Fruit fly (Drosophila melanogaster): ENCODE results near the gene CG14017.

CG14017 gene

DNA sequence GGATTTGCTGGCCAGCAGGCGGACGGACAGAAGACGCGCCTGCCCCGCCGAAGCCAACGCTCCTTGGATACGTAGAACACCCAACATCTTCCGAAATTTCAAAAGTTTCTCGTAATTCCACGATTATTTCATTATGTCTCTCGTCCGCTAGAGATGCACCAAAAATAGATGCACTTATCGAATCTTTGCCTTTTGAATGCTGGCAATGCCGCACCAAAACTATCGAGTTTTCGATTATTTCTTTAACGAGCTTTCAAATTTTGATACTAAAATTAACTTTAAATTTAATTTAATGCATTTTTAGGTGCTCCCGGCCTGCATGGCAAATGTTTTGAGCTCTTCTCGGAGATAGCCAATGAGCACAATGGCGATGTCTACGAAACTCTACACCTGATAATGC lies 21.6 kb upstream of the CG14017 start, which contains the start of gene Coq6:
Gene Coq6, minus strand, starts transcription at position 163 of the 400 bp plus-strand sequence.
- TF ChIP-seq CG8478 (optimal IDR thresholded peaks at IDR 0.05) (no peak), pan (optimal IDR thresholded peaks at IDR 0.05) (no peak), Dll (optimal IDR thresholded peaks at IDR 0.05) (no peak)

DNA sequence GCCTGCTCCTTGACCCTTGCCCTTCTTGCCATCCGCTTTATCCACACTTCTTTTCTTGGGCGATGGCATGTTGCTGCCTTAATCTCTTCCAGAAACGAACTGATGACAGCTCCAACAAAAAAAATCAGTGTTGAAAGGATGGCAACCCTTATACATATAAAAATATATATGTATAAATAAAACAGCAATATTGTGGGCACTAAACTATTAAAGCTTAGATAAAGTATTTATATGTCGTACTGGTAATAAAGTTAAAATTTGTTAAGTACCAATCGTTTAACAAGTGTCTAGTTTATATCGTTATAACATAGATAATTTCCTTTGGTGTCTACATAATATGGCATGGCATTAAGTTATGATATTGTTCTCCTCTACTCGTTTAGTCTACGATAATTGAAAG lies 17.0 kb upstream of the CG14017 start, which contains the start of gene tomb:
Gene tomb, minus strand, starts transcription at position 101 of the 400 bp plus-strand sequence.
- TF ChIP-seq EcR (GFP tag; optimal IDR thresholded peaks at IDR 0.05), result no peak
- no peak for TF ChIP-seq pan (optimal IDR thresholded peaks at IDR 0.05)
- no peak for TF ChIP-seq Dll (optimal IDR thresholded peaks at IDR 0.05)

DNA sequence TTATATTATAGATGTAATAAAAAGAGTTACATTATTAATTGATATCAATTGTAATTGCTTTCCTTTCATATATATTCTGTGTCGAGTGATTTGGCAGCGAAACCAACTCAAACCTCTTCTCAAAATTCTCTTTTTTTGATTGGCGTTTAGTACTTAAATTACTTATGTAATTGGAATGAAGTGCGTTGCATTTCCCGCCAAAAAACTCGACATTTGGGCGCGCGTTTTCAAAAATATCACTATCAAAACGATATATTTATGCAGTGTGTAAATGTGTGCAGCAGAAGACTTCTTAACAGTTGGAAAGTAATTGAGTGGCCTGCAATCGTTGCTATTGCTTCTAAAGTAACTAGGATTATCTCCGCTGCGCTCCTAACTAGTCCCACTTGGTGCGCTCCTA lies 16.6 kb upstream of the CG14017 start:
- no peak for TF ChIP-seq Dll (optimal IDR thresholded peaks at IDR 0.05)
- TF ChIP-seq CG8478 (optimal IDR thresholded peaks at IDR 0.05), result no peak
- no peak for TF ChIP-seq usp (GFP tag; optimal IDR thresholded peaks at IDR 0.05)
- TF ChIP-seq pan (optimal IDR thresholded peaks at IDR 0.05), result no peak
- no peak for TF ChIP-seq EcR (GFP tag; optimal IDR thresholded peaks at IDR 0.05)
- TF ChIP-seq psq (optimal IDR thresholded peaks at IDR 0.05), result no peak

DNA sequence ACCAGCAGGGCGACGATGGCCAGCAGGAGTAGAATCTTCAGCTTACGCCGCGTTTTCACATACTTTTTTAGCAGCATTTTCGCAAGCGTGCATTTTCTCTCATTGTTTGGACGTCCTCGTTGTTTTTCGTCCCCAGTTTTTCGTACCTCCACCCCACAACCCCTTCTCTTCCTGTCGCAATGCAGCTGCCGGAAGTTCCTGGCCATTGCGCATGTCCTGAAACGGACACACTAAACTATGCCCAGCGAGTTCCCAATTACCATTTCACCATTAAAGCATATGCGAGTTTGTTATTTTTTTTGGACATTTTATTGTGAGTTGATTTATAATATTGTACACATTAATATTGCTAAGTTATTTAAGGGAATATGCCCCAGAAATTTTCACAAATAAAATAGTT lies 14.7 kb upstream of the CG14017 start, which contains the start of gene CG14015:
Gene CG14015, minus strand, starts transcription at position 163 of the 400 bp plus-strand sequence.
- TF ChIP-seq pan (optimal IDR thresholded peaks at IDR 0.05) (no peak), CG8478 (optimal IDR thresholded peaks at IDR 0.05) (no peak), Dll (optimal IDR thresholded peaks at IDR 0.05) (no peak), EcR (GFP tag; optimal IDR thresholded peaks at IDR 0.05) (no peak), psq (optimal IDR thresholded peaks at IDR 0.05) (no peak)

DNA sequence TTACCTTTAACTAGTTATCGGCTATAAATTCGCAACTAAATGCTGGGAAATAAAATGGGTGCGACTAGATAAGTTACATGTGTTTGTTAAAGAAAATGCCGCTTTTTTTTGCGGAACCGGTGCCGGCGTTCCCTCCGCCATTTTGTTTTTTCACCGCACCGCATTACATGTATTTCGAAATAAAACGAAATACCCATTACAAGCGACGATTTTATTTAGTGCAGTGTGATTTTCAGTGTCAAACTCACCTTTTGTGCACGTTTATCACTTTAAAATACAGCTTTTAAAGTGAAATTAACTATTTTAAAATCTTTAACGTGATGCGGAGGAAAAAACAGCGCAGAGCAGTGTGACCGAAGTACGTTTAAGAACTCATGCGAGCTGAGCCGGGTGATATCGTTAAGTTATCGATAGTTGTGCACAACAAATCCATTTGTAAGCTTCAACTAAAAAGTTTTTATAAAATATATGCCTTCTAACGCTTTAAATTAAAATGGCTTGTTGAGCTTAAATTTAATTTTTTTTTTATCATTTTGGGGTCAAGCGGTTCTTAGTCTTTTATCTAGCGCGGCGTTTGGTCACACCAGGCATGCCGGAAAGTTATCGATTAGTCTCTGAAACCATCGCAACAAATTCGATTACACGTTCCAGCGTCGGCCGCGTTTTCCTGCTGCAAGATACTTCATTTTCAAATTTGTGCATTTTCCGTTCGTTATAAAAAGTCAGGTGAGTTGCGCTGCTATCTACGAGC lies 11.6 kb upstream of the CG14017 start, which contains the start of the genes Hel25E and Lam:
Gene Hel25E, minus strand, starts transcription at position 380 of the 751 bp plus-strand sequence.
Gene Lam, plus strand, starts transcription at position 546 of the 751 bp plus-strand sequence.
- TF ChIP-seq psq (optimal IDR thresholded peaks at IDR 0.05) (no peak), EcR (GFP tag; optimal IDR thresholded peaks at IDR 0.05) (no peak)

DNA sequence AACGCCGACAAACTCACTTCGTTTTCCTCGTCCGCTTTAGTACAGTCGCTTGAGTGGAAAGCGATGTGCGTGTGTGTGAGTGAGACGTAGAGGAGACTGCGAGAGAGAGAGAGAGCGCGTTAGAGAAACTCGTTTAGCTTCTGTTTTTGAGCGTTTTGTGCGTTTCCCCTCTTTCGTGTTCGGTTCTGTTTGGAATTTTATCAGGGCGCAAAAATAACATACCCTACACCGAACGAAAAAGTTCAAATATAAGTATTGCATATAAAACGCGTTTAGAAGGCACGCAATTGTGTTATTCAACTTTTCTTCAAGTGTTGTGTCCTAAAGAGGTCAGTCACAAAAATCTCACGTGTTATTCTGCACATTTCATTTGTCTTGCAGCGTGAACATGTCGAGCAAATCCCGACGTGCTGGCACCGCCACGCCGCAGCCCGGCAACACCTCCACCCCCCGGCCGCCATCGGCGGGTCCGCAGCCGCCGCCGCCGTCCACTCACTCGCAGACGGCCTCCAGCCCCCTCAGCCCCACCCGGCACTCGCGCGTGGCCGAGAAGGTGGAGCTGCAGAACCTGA lies 10.7 kb upstream of the CG14017 start:
- TF ChIP-seq usp (GFP tag; optimal IDR thresholded peaks at IDR 0.05) (no peak), pan (optimal IDR thresholded peaks at IDR 0.05) (no peak), CG8478 (optimal IDR thresholded peaks at IDR 0.05) (no peak), Dll (optimal IDR thresholded peaks at IDR 0.05) (no peak), psq (optimal IDR thresholded peaks at IDR 0.05) (no peak), EcR (GFP tag; optimal IDR thresholded peaks at IDR 0.05) (no peak)

DNA sequence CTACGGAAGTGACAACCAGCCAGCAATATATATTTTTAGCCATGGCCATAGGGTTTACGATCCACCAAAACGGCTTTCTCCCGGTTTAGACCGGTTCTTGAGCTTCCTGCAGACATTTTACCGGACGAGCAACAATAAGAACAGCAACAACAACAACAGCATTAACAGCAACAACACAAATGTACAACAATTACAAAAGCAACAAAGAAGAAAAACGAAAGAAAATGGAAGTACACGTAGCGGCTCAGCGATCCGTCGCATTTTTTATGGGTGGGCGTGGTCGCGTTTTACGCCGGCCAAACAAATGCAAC lies 7.5 kb upstream of the CG14017 start:
- no peak for TF ChIP-seq CG8478 (optimal IDR thresholded peaks at IDR 0.05)
- no peak for TF ChIP-seq pan (optimal IDR thresholded peaks at IDR 0.05)
- TF ChIP-seq usp (GFP tag; optimal IDR thresholded peaks at IDR 0.05), result no peak
- TF ChIP-seq EcR (GFP tag; optimal IDR thresholded peaks at IDR 0.05), result no peak

DNA sequence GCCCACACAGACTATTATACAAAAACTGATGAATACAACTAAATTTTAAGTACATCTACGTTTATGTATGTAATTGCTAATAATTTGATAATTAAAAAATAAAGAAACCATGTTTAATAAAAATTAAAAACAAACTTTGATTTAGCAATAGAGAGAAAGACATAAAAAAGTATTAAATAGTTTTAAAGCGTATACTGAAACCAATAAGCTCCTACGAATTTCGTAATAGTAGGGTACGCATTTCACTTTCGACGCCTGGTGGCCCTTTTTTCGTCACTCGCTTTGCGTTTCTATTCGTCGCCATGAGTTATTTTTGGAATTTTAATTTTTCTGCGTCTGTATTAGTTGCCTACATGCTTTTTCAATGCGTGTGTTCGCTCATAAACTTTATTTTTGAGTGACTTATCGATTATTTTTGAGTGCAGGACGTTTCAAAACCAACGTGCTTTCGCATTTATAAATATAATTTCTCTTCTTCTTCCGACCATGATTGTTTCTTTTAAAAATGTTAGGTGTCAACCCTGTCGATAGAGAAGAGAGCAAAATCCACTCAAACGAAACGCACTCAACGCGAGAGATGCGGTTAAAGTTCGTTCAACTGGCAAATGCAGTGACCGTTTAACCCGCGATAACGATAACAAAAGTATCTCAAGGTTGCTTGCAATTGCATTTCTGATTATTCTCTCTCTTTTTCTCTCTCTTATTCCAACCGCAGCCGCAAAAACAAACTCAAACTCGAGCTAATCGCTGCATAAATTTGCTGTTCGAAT lies 7.0 kb upstream of the CG14017 start, which contains the start of gene Oscillin:
Gene Oscillin, plus strand, starts transcription at position 569 of the 770 bp plus-strand sequence.
- no peak for TF ChIP-seq EcR (GFP tag; optimal IDR thresholded peaks at IDR 0.05)
- no peak for TF ChIP-seq Dll (optimal IDR thresholded peaks at IDR 0.05)
- no peak for TF ChIP-seq pan (optimal IDR thresholded peaks at IDR 0.05)
- TF ChIP-seq usp (GFP tag; optimal IDR thresholded peaks at IDR 0.05), result no peak
- TF ChIP-seq psq (optimal IDR thresholded peaks at IDR 0.05), result no peak
- TF ChIP-seq CG8478 (optimal IDR thresholded peaks at IDR 0.05), result no peak

DNA sequence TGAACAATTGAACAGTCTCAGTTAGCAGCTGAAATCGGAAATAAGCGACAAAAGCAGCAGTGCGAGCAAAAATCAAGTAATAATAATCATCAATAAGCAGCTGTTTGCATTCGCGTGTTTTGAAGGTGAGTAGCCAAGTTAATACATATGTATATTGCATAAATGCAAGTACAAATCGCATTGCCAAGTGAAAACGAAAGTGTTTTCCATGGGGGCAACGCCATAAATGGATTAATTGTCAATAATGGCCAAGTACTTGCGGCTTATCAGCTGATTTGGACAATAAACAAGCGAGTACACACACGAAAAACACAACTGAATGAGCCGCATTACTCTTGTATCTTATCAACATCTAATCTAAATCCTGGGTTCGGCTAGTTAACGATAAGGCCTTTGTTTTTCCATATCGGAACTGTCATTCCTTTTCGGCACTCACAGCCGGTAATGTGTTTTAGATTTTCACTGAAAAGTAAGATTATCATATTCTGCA lies 6.4 kb upstream of the CG14017 start:
- TF ChIP-seq Dll (optimal IDR thresholded peaks at IDR 0.05) (no peak), psq (optimal IDR thresholded peaks at IDR 0.05) (no peak)

DNA sequence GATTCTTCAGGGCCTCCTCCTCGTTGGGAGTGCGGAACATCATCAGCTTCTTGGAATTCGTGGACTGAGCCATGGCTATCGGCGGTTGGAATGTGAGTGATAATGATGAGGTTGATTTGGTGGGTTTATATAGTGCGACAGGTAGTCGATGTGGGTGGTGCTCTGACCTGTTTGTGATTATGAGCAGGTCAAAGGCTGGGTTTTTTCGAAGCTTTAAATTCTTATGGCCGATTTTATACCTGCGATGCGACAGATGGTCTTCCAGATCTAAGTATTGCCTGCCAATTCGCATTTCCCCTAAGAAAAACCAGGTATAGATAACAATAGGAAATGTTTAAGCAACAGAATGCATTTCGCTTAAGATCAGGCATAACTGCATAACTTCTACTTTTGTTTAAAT lies 3.0 kb upstream of the CG14017 start, which contains the start of gene CG14014:
Gene CG14014, minus strand, starts transcription at position 101 of the 400 bp plus-strand sequence.
- TF ChIP-seq EcR (GFP tag; optimal IDR thresholded peaks at IDR 0.05) (no peak), usp (GFP tag; optimal IDR thresholded peaks at IDR 0.05) (no peak), Dll (optimal IDR thresholded peaks at IDR 0.05) (no peak), psq (optimal IDR thresholded peaks at IDR 0.05) (no peak), CG8478 (optimal IDR thresholded peaks at IDR 0.05) (no peak), pan (optimal IDR thresholded peaks at IDR 0.05) (no peak)

DNA sequence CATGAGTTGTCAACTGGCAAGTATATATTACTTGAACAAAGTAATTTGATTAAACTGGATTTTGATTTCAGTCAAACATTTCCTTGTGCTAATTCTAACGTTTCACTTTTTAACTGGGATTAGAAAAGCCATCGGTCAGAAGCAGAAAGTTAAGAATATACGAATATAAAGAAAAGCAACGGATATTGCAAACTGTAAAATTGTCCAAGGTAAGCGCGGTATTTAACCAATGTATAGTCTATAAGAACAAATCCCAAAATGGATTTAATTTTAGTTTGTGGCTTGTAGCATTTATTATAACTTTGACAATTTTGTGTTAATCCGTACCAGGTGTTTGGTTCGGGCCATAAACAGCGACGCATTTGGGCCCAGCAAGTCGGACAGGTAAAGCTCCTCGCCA lies 2.2 kb upstream of the CG14017 start, which contains the start of gene CG18269:
Gene CG18269, plus strand, starts transcription at position 301 of the 400 bp plus-strand sequence.
- TF ChIP-seq usp (GFP tag; optimal IDR thresholded peaks at IDR 0.05) (no peak), pan (optimal IDR thresholded peaks at IDR 0.05) (no peak), EcR (GFP tag; optimal IDR thresholded peaks at IDR 0.05) (no peak), psq (optimal IDR thresholded peaks at IDR 0.05) (no peak), CG8478 (optimal IDR thresholded peaks at IDR 0.05) (no peak), Dll (optimal IDR thresholded peaks at IDR 0.05) (no peak)

DNA sequence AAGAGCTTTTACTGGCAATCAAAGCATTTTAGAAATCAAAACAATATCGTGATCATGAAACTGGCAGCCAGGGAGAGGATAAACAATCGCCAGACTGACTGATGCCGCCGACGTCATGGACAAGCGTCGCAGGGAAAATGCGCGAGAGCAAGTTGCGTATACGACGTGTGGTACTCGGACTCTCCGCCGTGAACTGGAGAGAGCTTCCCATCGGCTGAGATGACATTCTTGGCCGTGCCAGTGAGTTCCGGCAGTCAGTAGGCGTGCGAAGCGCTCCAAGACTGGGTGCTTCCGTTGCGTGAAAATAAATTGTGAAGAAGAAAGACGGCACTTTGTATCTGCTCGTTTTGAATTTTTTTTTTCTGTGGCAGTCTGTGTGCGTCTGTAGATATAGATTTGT lies 1.1 kb downstream of the CG14017 start, which contains the start of gene GluRIIA:
Gene GluRIIA, plus strand, starts transcription at position 255 of the 400 bp plus-strand sequence.
- TF ChIP-seq Dll (optimal IDR thresholded peaks at IDR 0.05) (no peak), CG8478 (optimal IDR thresholded peaks at IDR 0.05) (no peak), pan (optimal IDR thresholded peaks at IDR 0.05) (no peak), usp (GFP tag; optimal IDR thresholded peaks at IDR 0.05) (no peak), EcR (GFP tag; optimal IDR thresholded peaks at IDR 0.05) (no peak), psq (optimal IDR thresholded peaks at IDR 0.05) (no peak)
